Worm (Caenorhabditis elegans) whole organism, mixed stage, embryonic: ENCODE measurements around the gene btb-20.

ENCODE experiments used
- elt-1 ChIP-seq: sonication (generic microtip); optimal IDR thresholded peaks from 2 replicates; lab custom pipeline; 2017; ENCODE audit warnings: missing genetic modification characterization, mild to moderate bottlenecking, missing compliant biosample characterization, antibody characterized with exemption, moderate library complexity, borderline replicate concordance; ENCODE audit not compliant: insufficient read depth
- nhr-12 ChIP-seq: fragments of 150-350 bp; optimal IDR thresholded peaks from 2 replicates; lab custom pipeline; 2014; ENCODE audit warnings: missing biosample characterization, missing genetic modification characterization
- snpc-4 ChIP-seq: fragments of 150-350 bp; optimal IDR thresholded peaks from 2 replicates; lab custom pipeline; 2014; ENCODE audit warnings: missing biosample characterization, missing genetic modification characterization
- zip-8 ChIP-seq: fragments of 150-350 bp; optimal IDR thresholded peaks from 2 replicates; lab custom pipeline; 2014; ENCODE audit warnings: missing biosample characterization, missing genetic modification characterization
- ztf-11 ChIP-seq: fragments of 150-350 bp; optimal IDR thresholded peaks from 2 replicates; lab custom pipeline; 2014; ENCODE audit warnings: missing biosample characterization, missing genetic modification characterization

ce11 chrII:14483813-14484212, 39.5 kb downstream of the btb-20 start:
- no peak for TF ChIP-seq snpc-4 (tag; lab: Kevin White, UChicago)
- no peak for TF ChIP-seq nhr-12 (tag; lab: Kevin White, UChicago)
- TF ChIP-seq elt-1 (tag; lab: Kevin White, UChicago): no peak
- no peak for TF ChIP-seq ztf-11 (tag; lab: Kevin White, UChicago)
- TF ChIP-seq zip-8 (tag; lab: Kevin White, UChicago): no peak
